Worm (Caenorhabditis elegans): ENCODE data around the gene hlh-3.
A peak's percentile ranks its signal among the peaks of the same experiment; 100 is the strongest.

hlh-3 gene

DNA sequence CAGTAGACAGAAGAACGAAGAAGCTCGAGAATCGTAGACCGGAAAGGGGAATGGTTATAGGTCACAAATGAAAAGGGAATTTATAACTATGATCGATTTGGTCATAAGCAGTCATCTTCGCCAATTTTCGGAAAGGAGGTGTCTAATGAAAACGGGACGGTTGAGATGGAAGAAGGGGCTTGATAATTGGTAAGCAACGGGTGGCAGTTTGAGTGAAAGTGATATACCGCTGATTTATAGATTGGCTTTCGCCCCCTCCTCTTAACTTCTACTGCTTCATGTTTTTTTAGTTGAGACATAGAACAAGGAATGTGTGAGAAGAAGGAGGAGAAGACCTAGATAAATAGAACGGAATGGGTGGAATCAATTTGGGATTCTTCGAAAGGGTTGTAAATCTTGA is 13.6 kb upstream of the hlh-3 start:
- TF ChIP-seq ces-1 (GFP tag; optimal IDR thresholded peaks at IDR 0.05) (no peak), nhr-2 (tag; optimal IDR thresholded peaks at IDR 0.05) (no peak), pha-4 (tag; optimal IDR thresholded peaks at IDR 0.05) (no peak), ztf-11 (tag; optimal IDR thresholded peaks at IDR 0.05) (no peak), sem-2 (GFP tag; optimal IDR thresholded peaks at IDR 0.05) (no peak), hlh-1 (tag; optimal IDR thresholded peaks at IDR 0.05) (no peak), snpc-4 (tag; optimal IDR thresholded peaks at IDR 0.05) (no peak), flh-1 (GFP tag; optimal IDR thresholded peaks at IDR 0.05) (no peak), lsy-2 (tag; optimal IDR thresholded peaks at IDR 0.05) (no peak), unc-62 (GFP tag; optimal IDR thresholded peaks at IDR 0.05) (no peak)

DNA sequence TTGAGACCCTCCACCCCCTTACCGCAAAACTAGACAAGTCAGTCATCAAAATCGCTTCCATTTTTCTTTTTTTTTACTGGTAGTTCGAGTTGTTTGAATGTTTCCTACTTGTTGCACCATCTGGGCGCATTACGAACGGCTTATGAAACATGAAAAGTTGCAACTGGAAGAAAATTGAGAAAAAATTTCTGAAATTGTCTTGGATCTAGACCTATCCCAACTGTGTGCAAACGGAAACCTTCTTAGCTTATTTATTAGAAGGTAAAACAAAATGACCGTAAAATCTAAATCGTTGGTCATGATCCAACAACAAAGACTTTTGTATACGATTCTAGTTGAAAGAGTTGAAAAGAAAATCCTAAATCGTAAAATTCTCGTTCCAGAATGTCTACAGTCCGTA is 11.9 kb upstream of the hlh-3 start:
- TF ChIP-seq ceh-83 (GFP tag; optimal IDR thresholded peaks at IDR 0.05) (no peak), M03D4.4 (tag; optimal IDR thresholded peaks at IDR 0.05) (no peak), unc-120 (tag; optimal IDR thresholded peaks at IDR 0.05; ENCODE audit: poor library complexity, severe bottlenecking) (no peak), ceh-39 (tag; optimal IDR thresholded peaks at IDR 0.05) (no peak), lsy-2 (tag; optimal IDR thresholded peaks at IDR 0.05) (no peak), snpc-4 (tag; optimal IDR thresholded peaks at IDR 0.05) (no peak), ceh-43 (GFP tag; optimal IDR thresholded peaks at IDR 0.05) (no peak), nhr-2 (tag; optimal IDR thresholded peaks at IDR 0.05) (no peak), pha-4 (tag; optimal IDR thresholded peaks at IDR 0.05) (no peak), unc-39 (tag; optimal IDR thresholded peaks at IDR 0.05) (no peak), hlh-1 (tag; optimal IDR thresholded peaks at IDR 0.05) (no peak), sem-2 (GFP tag; optimal IDR thresholded peaks at IDR 0.05) (no peak), mab-5 (tag; optimal IDR thresholded peaks at IDR 0.05) (no peak)

- no peak for TF ChIP-seq mep-1 (tag; optimal IDR thresholded peaks at IDR 0.05)
- TF ChIP-seq mls-2 (tag; optimal IDR thresholded peaks at IDR 0.05) = no peak
- peak; percentile 79 for TF ChIP-seq hlh-1 (tag; optimal IDR thresholded peaks at IDR 0.05)
- peak; percentile 46 for TF ChIP-seq unc-62 (GFP tag; optimal IDR thresholded peaks at IDR 0.05)
- TF ChIP-seq ceh-83 (GFP tag; optimal IDR thresholded peaks at IDR 0.05) = no peak
- TF ChIP-seq snpc-4 (tag; optimal IDR thresholded peaks at IDR 0.05) = no peak
- TF ChIP-seq unc-120 (tag; optimal IDR thresholded peaks at IDR 0.05; ENCODE audit: poor library complexity, severe bottlenecking) = peak; percentile 54
- TF ChIP-seq lsy-2 (tag; optimal IDR thresholded peaks at IDR 0.05) = no peak
- TF ChIP-seq blmp-1 (tag; optimal IDR thresholded peaks at IDR 0.05) = no peak
- TF ChIP-seq ceh-39 (tag; optimal IDR thresholded peaks at IDR 0.05) = no peak
- TF ChIP-seq nhr-2 (tag; optimal IDR thresholded peaks at IDR 0.05) = no peak
- TF ChIP-seq pha-4 (tag; optimal IDR thresholded peaks at IDR 0.05) = no peak
- peak; percentile 39 for TF ChIP-seq zip-8 (tag; optimal IDR thresholded peaks at IDR 0.05)
- TF ChIP-seq unc-39 (tag; optimal IDR thresholded peaks at IDR 0.05) = no peak
Observed at ce11 chrII:9076098-9076879, 10.1 kb upstream of the hlh-3 start.

DNA sequence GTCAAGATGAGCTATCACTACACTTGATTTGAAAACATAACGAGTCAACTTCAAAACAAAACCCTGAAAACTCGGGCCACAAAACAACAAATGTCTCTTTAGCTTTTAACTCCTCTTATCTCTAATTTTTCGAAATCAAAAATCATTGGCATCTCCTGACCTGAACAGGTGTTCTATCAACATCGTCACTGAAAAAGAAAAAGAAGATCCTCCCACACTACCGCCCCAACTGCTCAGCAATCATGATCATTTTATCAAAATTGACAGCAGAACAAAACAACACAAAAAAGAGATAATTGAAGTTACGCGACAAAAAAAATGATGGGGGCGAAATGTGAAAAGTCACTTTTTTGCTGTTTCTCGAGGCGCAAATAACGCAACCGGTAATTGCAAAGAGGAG is 8.1 kb upstream of the hlh-3 start:
- TF ChIP-seq unc-62 (GFP tag; optimal IDR thresholded peaks at IDR 0.05) (no peak), nhr-12 (tag; optimal IDR thresholded peaks at IDR 0.05) (no peak), snpc-4 (tag; optimal IDR thresholded peaks at IDR 0.05) (no peak), tbx-8 (GFP tag; optimal IDR thresholded peaks at IDR 0.05) (no peak), nhr-237 (tag; optimal IDR thresholded peaks at IDR 0.05) (no peak)

DNA sequence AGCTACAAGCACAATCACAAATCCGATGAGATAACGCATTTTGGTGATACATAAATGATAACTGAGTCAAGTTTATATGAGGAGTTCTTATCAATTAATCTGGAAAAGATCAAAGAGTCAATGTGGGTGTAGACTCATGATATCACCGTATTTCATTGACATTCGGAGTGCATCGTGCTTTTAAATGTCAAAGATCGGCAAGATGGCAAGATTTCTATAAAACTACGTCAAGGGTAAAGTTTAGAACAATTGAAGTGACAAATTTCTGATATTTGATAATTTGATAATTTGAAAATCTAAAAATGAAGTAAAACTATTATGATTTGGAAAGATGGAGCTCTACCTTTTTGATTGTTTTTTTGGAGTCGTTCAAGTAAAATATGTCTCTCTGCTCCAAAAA is 3.3 kb upstream of the hlh-3 start, which contains the start of gene sysm-1:
sysm-1 (minus strand) TSS at position 101 of the 400 bp plus-strand sequence.
- no peak for TF ChIP-seq hlh-1 (tag; optimal IDR thresholded peaks at IDR 0.05)
- TF ChIP-seq nhr-12 (tag; optimal IDR thresholded peaks at IDR 0.05) = no peak
- TF ChIP-seq sem-2 (GFP tag; optimal IDR thresholded peaks at IDR 0.05) = no peak
- no peak for TF ChIP-seq snpc-4 (tag; optimal IDR thresholded peaks at IDR 0.05)
- TF ChIP-seq mab-5 (tag; optimal IDR thresholded peaks at IDR 0.05) = no peak
- TF ChIP-seq zip-8 (tag; optimal IDR thresholded peaks at IDR 0.05) = no peak
- no peak for TF ChIP-seq ces-1 (GFP tag; optimal IDR thresholded peaks at IDR 0.05)
- TF ChIP-seq nhr-28 (tag; optimal IDR thresholded peaks at IDR 0.05) = no peak
- no peak for TF ChIP-seq mep-1 (tag; optimal IDR thresholded peaks at IDR 0.05)
- TF ChIP-seq flh-1 (GFP tag; optimal IDR thresholded peaks at IDR 0.05) = no peak
- no peak for TF ChIP-seq blmp-1 (tag; optimal IDR thresholded peaks at IDR 0.05)
- no peak for TF ChIP-seq ceh-43 (GFP tag; optimal IDR thresholded peaks at IDR 0.05)
- no peak for TF ChIP-seq lin-13 (tag; optimal IDR thresholded peaks at IDR 0.05)
- TF ChIP-seq tbx-8 (GFP tag; optimal IDR thresholded peaks at IDR 0.05) = no peak
- no peak for TF ChIP-seq elt-3 (tag; optimal IDR thresholded peaks at IDR 0.05)
- no peak for TF ChIP-seq mls-2 (tag; optimal IDR thresholded peaks at IDR 0.05)
- no peak for TF ChIP-seq ham-2 (GFP tag; optimal IDR thresholded peaks at IDR 0.05)
- TF ChIP-seq unc-62 (GFP tag; optimal IDR thresholded peaks at IDR 0.05) = no peak
- TF ChIP-seq sptf-1 (tag; optimal IDR thresholded peaks at IDR 0.05) = no peak
- TF ChIP-seq ceh-83 (GFP tag; optimal IDR thresholded peaks at IDR 0.05) = no peak
